Worm (Caenorhabditis elegans): ENCODE data around the gene F10B5.2.

F10B5.2 gene

DNA sequence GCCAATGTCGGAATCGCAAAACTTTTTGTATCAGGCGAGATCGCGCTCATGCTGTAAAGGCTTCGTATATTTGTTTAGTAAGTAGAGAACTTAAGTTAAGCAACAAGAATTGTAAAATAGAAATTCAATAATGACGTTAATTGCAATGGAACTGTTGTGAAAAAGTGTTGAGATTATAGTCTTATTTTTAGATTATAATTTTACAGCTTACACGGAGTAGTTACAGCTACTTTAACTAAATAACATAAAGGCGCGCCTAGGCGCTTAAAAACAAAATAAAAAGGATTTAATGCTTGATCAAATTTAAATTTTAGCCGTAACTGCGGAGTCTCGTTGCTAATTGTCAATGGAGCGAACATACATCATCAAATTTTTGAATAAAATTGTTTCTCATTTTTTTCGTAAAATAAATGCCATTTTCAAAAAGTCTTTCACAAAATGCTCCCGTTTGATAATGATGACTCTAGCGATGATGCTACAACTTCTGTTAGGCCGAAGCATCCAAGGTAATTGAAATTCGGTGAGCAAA is 17.6 kb downstream of the F10B5.2 start, which contains the start of the genes emb-27 and rrf-3:
Gene emb-27, minus strand, starts transcription at position 51 of the 529 bp plus-strand sequence.
Gene rrf-3, plus strand, starts transcription at position 346 of the 529 bp plus-strand sequence.
- TF ChIP-seq nhr-47 (tag; optimal IDR thresholded peaks at IDR 0.05) (peak; percentile 15), dsc-1 (tag; optimal IDR thresholded peaks at IDR 0.05) (no peak), sox-4 (tag; optimal IDR thresholded peaks at IDR 0.05) (no peak), lsy-2 (tag; optimal IDR thresholded peaks at IDR 0.05) (peak; percentile 47 to 88), fos-1 (tag; optimal IDR thresholded peaks at IDR 0.05) (no peak), alr-1 (tag; optimal IDR thresholded peaks at IDR 0.05; ENCODE audit: borderline replicate concordance) (no peak), egl-13 (tag; optimal IDR thresholded peaks at IDR 0.05) (no peak), ama-1 (optimal IDR thresholded peaks at IDR 0.05) (no peak), aly-2 (tag; optimal IDR thresholded peaks at IDR 0.05) (no peak), nhr-20 (tag; optimal IDR thresholded peaks at IDR 0.05) (peak; percentile 15), grh-1 (GFP tag; IDR thresholded peaks at IDR 0.05) (no peak), fkh-4 (tag; optimal IDR thresholded peaks at IDR 0.05; ENCODE audit: borderline replicate concordance) (no peak), jun-1 (tag; optimal IDR thresholded peaks at IDR 0.05) (no peak), swsn-7 (tag; optimal IDR thresholded peaks at IDR 0.05) (peak; percentile 14), ztf-4 (tag; optimal IDR thresholded peaks at IDR 0.05) (no peak), nhr-19 (GFP tag; conservative IDR thresholded peaks at IDR 0.05) (no peak), xbp-1 (tag; optimal IDR thresholded peaks at IDR 0.05) (peak; percentile 25), lin-35 (GFP tag; optimal IDR thresholded peaks at IDR 0.05) (peak; percentile 75 to 83), nhr-11 (tag; optimal IDR thresholded peaks at IDR 0.05) (no peak), nhr-237 (tag; optimal IDR thresholded peaks at IDR 0.05) (no peak), nhr-71 (tag; optimal IDR thresholded peaks at IDR 0.05) (no peak), lin-15B (tag; optimal IDR thresholded peaks at IDR 0.05) (peak; percentile 84), F16B12.6 (tag; optimal IDR thresholded peaks at IDR 0.05) (peak; percentile 42), unc-130 (tag; optimal IDR thresholded peaks at IDR 0.05) (no peak), mab-9 (GFP tag; IDR thresholded peaks at IDR 0.05) (no peak), efl-1 (optimal IDR thresholded peaks at IDR 0.05) (peak; percentile 65 to 73), efl-1 (GFP tag; optimal IDR thresholded peaks at IDR 0.05 in 1 of 2) (peak; percentile 80 to 96), snu-23 (GFP tag; optimal IDR thresholded peaks at IDR 0.05) (peak; percentile 56), irx-1 (tag; optimal IDR thresholded peaks at IDR 0.05) (no peak), pag-3 (tag; optimal IDR thresholded peaks at IDR 0.05; ENCODE audit: borderline replicate concordance, insufficient read depth) (no peak), nhr-76 (tag; optimal IDR thresholded peaks at IDR 0.05) (no peak), vab-15 (tag; optimal IDR thresholded peaks at IDR 0.05) (no peak), nhr-85 (tag) (peak; percentile 33), tlp-1 (tag; optimal IDR thresholded peaks at IDR 0.05) (no peak), pax-3 (tag; optimal IDR thresholded peaks at IDR 0.05) (no peak), rnt-1 (tag; optimal IDR thresholded peaks at IDR 0.05) (peak; percentile 34), C16A3.4 (tag; optimal IDR thresholded peaks at IDR 0.05) (peak; percentile 77), ceh-8 (GFP tag; optimal IDR thresholded peaks at IDR 0.05) (no peak), nhr-28 (tag; optimal IDR thresholded peaks at IDR 0.05) (no peak), ets-5 (GFP tag; IDR thresholded peaks at IDR 0.05) (no peak), lir-3 (tag; optimal IDR thresholded peaks at IDR 0.05; ENCODE audit: poor library complexity) (no peak), aha-1 (tag; optimal IDR thresholded peaks at IDR 0.05) (no peak), tbx-2 (tag; optimal IDR thresholded peaks at IDR 0.05) (no peak), Y116A8C.19 (tag; optimal IDR thresholded peaks at IDR 0.05; ENCODE audit: borderline replicate concordance) (no peak), ceh-82 (tag; optimal IDR thresholded peaks at IDR 0.05) (peak in 1 of 3 experiments; percentile 51), dpl-1 (GFP tag; optimal IDR thresholded peaks at IDR 0.05) (peak; percentile 65 to 84 (median 73)), lin-14 (GFP tag; optimal IDR thresholded peaks at IDR 0.05) (peak; percentile 64), unc-30 (tag; optimal IDR thresholded peaks at IDR 0.05) (no peak), ceh-90 (tag; optimal IDR thresholded peaks at IDR 0.05) (no peak), unc-62 (GFP tag; optimal IDR thresholded peaks at IDR 0.05) (no peak), egl-27 (tag; optimal IDR thresholded peaks at IDR 0.05) (no peak), ceh-63 (GFP tag; optimal IDR thresholded peaks at IDR 0.05) (no peak), efl-3 (GFP tag; optimal IDR thresholded peaks at IDR 0.05) (no peak)

Data from whole organism, L1 larva.